Fruit fly (Drosophila melanogaster) whole organism, embryonic: ENCODE data around the gene kibra.

Experiments
- Atf-2 ChIP-seq: fragments of 200-800 bp; sonication (Bioruptor generic); optimal IDR thresholded peaks from 2 replicates; lab custom pipeline; 2016; ENCODE audit warnings: missing biosample characterization, missing genetic modification characterization
- CG10654 ChIP-seq: fragments of 200-800 bp; sonication (Bioruptor generic); optimal IDR thresholded peaks from 2 replicates; lab custom pipeline; 2016; ENCODE audit warnings: missing biosample characterization, missing genetic modification characterization
- CG14710 ChIP-seq: fragments of 200-800 bp; sonication (Bioruptor generic); optimal IDR thresholded peaks from 3 replicates; lab custom pipeline; 2019; ENCODE audit warnings: missing biosample characterization, mild to moderate bottlenecking, missing genetic modification characterization, moderate library complexity
- CG1529 ChIP-seq: fragments of 200-800 bp; sonication (Bioruptor generic); optimal IDR thresholded peaks from 3 replicates; lab custom pipeline; 2018; ENCODE audit warnings: missing biosample characterization, missing genetic modification characterization
- CG1647 ChIP-seq: fragments of 200-800 bp; sonication (Bioruptor generic); optimal IDR thresholded peaks from 3 replicates; lab custom pipeline; 2016; ENCODE audit warnings: missing biosample characterization, missing genetic modification characterization
- CG17328 ChIP-seq: fragments of 200-800 bp; sonication (Bioruptor generic); IDR thresholded peaks from 2 replicates; pipeline ENCODE4 v1.3.6; 2022; ENCODE audit warnings: missing biosample characterization, missing genetic modification characterization
- CG18476 ChIP-seq: fragments of 200-800 bp; sonication (Bioruptor generic); optimal IDR thresholded peaks from 2 replicates; lab custom pipeline; 2016; ENCODE audit warnings: missing biosample characterization, mild to moderate bottlenecking, missing genetic modification characterization
- CG2678 ChIP-seq: fragments of 200-800 bp; sonication (Bioruptor generic); optimal IDR thresholded peaks from 3 replicates; lab custom pipeline; 2019; ENCODE audit warnings: missing biosample characterization, mild to moderate bottlenecking, missing genetic modification characterization, moderate library complexity
- CG2712 ChIP-seq: fragments of 200-800 bp; optimal IDR thresholded peaks from 3 replicates; lab custom pipeline; 2019; ENCODE audit warnings: missing biosample characterization, mild to moderate bottlenecking, missing genetic modification characterization, moderate library complexity
- CG30403 ChIP-seq: fragments of 200-800 bp; sonication (Bioruptor generic); optimal IDR thresholded peaks from 3 replicates; lab custom pipeline; 2016; ENCODE audit warnings: missing biosample characterization, missing genetic modification characterization
- CG3065 ChIP-seq: fragments of 200-800 bp; sonication (Bioruptor generic); optimal IDR thresholded peaks from 2 replicates; lab custom pipeline; 2016; ENCODE audit warnings: missing biosample characterization, missing genetic modification characterization
- CG3726 ChIP-seq: fragments of 200-800 bp; sonication (Bioruptor generic); IDR thresholded peaks from 3 replicates; pipeline ENCODE4, ENCODE4 v1.3.6; 2022; ENCODE audit warnings: missing biosample characterization, missing genetic modification characterization
- CG7839 ChIP-seq: fragments of 200-800 bp; sonication (Bioruptor generic); optimal IDR thresholded peaks from 3 replicates; lab custom pipeline; 2018; ENCODE audit warnings: missing biosample characterization, mild to moderate bottlenecking, missing genetic modification characterization, moderate library complexity
- CG8281 ChIP-seq: fragments of 200-800 bp; sonication (Bioruptor generic); optimal IDR thresholded peaks from 2 replicates; lab custom pipeline; 2018; ENCODE audit warnings: missing biosample characterization, mild to moderate bottlenecking, missing genetic modification characterization, moderate library complexity
- CG8359 ChIP-seq: fragments of 200-800 bp; sonication (Bioruptor generic); optimal IDR thresholded peaks from 2 replicates; lab custom pipeline; 2017; ENCODE audit warnings: missing biosample characterization, mild to moderate bottlenecking, missing genetic modification characterization, borderline replicate concordance
- CG9797 ChIP-seq: fragments of 200-800 bp; sonication (Bioruptor generic); optimal IDR thresholded peaks from 3 replicates; lab custom pipeline; 2018; ENCODE audit warnings: missing biosample characterization, mild to moderate bottlenecking, missing genetic modification characterization
- Camta ChIP-seq: fragments of 200-800 bp; sonication (Bioruptor generic); optimal IDR thresholded peaks from 2 replicates; lab custom pipeline; 2016; ENCODE audit warnings: missing biosample characterization, missing genetic modification characterization
- D19A ChIP-seq: fragments of 200-800 bp; optimal IDR thresholded peaks from 3 replicates; lab custom pipeline; 2019; ENCODE audit warnings: missing biosample characterization, mild to moderate bottlenecking, missing genetic modification characterization, moderate library complexity
- Deaf1 ChIP-seq: fragments of 200-800 bp; optimal IDR thresholded peaks from 3 replicates; lab custom pipeline; 2019; ENCODE audit warnings: missing biosample characterization, mild to moderate bottlenecking, missing genetic modification characterization, moderate library complexity
- Fer2 ChIP-seq: fragments of 200-800 bp; sonication (Bioruptor generic); optimal IDR thresholded peaks from 2 replicates; lab custom pipeline; 2018; ENCODE audit warnings: missing biosample characterization, mild to moderate bottlenecking, missing genetic modification characterization, moderate library complexity
- NC2β ChIP-seq: fragments of 200-800 bp; sonication (Bioruptor generic); optimal IDR thresholded peaks from 2 replicates; lab custom pipeline; 2016; ENCODE audit warnings: missing biosample characterization, missing genetic modification characterization
- Ravus ChIP-seq: fragments of 200-800 bp; sonication (Bioruptor generic); IDR thresholded peaks from 2 replicates; pipeline ENCODE4 v1.3.6; 2022; ENCODE audit warnings: missing biosample characterization, missing genetic modification characterization
- Side ChIP-seq: fragments of 200-800 bp; sonication (Bioruptor generic); optimal IDR thresholded peaks from 2 replicates; lab custom pipeline; 2016; ENCODE audit warnings: missing biosample characterization, missing genetic modification characterization
- al ChIP-seq: fragments of 200-800 bp; sonication (Bioruptor generic); IDR thresholded peaks from 2 replicates; pipeline ENCODE4 v1.3.6; 2022; ENCODE audit warnings: missing biosample characterization, missing genetic modification characterization
- bcd ChIP-seq: fragments of 200-800 bp; sonication (Bioruptor generic); optimal IDR thresholded peaks from 2 replicates; lab custom pipeline; 2017; ENCODE audit warnings: missing biosample characterization, mild to moderate bottlenecking, missing genetic modification characterization
- dati ChIP-seq: fragments of 200-800 bp; sonication (Bioruptor generic); IDR thresholded peaks from 2 replicates; pipeline ENCODE4 v1.3.6; 2022; ENCODE audit warnings: missing biosample characterization, missing genetic modification characterization
- dmrt99B ChIP-seq: fragments of 200-800 bp; sonication (Bioruptor generic); optimal IDR thresholded peaks from 2 replicates; lab custom pipeline; 2018; ENCODE audit warnings: missing biosample characterization, mild to moderate bottlenecking, missing genetic modification characterization, moderate library complexity
- eve ChIP-seq, 2 experiments: fragments of >200 bp; optimal IDR thresholded peaks; 2 replicates each; lab custom pipeline; 2017; ENCODE audit warnings: missing biosample characterization in 2 of 2, missing genetic modification characterization in 2 of 2
- fd102C ChIP-seq: fragments of 200-800 bp; sonication (Bioruptor generic); optimal IDR thresholded peaks from 2 replicates; lab custom pipeline; 2018; ENCODE audit warnings: missing biosample characterization, mild to moderate bottlenecking, missing genetic modification characterization, moderate library complexity
- fd96Cb ChIP-seq: fragments of 200-800 bp; sonication (Bioruptor generic); optimal IDR thresholded peaks from 2 replicates; lab custom pipeline; 2018; ENCODE audit warnings: missing biosample characterization, mild to moderate bottlenecking, missing genetic modification characterization, moderate library complexity
- grn ChIP-seq: fragments of 200-800 bp; sonication (Bioruptor generic); optimal IDR thresholded peaks from 3 replicates; lab custom pipeline; 2017; ENCODE audit warnings: missing biosample characterization, missing genetic modification characterization
- gro ChIP-seq: fragments of 200-800 bp; sonication (Bioruptor generic); optimal IDR thresholded peaks from 2 replicates; lab custom pipeline; 2016; ENCODE audit warnings: missing biosample characterization, missing genetic modification characterization
- gsb-n ChIP-seq: fragments of 200-800 bp; sonication (Bioruptor generic); optimal IDR thresholded peaks from 3 replicates; lab custom pipeline; 2018; ENCODE audit warnings: missing biosample characterization, mild to moderate bottlenecking, missing genetic modification characterization
- gt ChIP-seq: fragments of 200-800 bp; sonication (Bioruptor generic); IDR thresholded peaks from 2 replicates; pipeline ENCODE4 v1.3.6; 2022; ENCODE audit warnings: missing biosample characterization, missing genetic modification characterization
- hkb ChIP-seq, 2 experiments: fragments of 200-800 bp in 1 of 2; fragments of >200 bp in 1 of 2; sonication (Bioruptor generic) in 1 of 2; IDR thresholded peaks in 1 of 2; optimal IDR thresholded peaks in 1 of 2; 2 replicates each; pipeline versions ENCODE4 v1.3.6 to Lab custom; 2017 to 2022; ENCODE audit warnings: missing biosample characterization in 1 of 2, missing genetic modification characterization in 1 of 2
- jigr1 ChIP-seq: fragments of 200-800 bp; sonication (Bioruptor generic); IDR thresholded peaks from 3 replicates; pipeline ENCODE4 v1.3.6; 2022; ENCODE audit warnings: missing biosample characterization, missing genetic modification characterization
- pan ChIP-seq, 4 experiments: fragments of >200 bp in 3 of 4; fragments of 200-800 bp in 1 of 4; sonication (Bioruptor generic) in 1 of 4; optimal IDR thresholded peaks in 3 of 4; IDR thresholded peaks in 1 of 4; 2 replicates each; pipeline versions ENCODE4 v1.3.6 to Lab custom; 2017 to 2022; ENCODE audit warnings: missing biosample characterization in 2 of 4, missing genetic modification characterization in 2 of 4, mixed read lengths in 1 of 4
- pum ChIP-seq: fragments of 200-800 bp; sonication (Bioruptor generic); optimal IDR thresholded peaks from 2 replicates; lab custom pipeline; 2016; ENCODE audit warnings: missing biosample characterization, missing genetic modification characterization
- repo ChIP-seq: fragments of 200-800 bp; sonication (Bioruptor generic); optimal IDR thresholded peaks from 2 replicates; lab custom pipeline; 2016; ENCODE audit warnings: missing biosample characterization, missing genetic modification characterization
- sd ChIP-seq: fragments of 200-800 bp; sonication (Bioruptor generic); optimal IDR thresholded peaks from 3 replicates; lab custom pipeline; 2018; ENCODE audit warnings: missing biosample characterization, mild to moderate bottlenecking, missing genetic modification characterization, moderate library complexity
- shn ChIP-seq: fragments of 200-800 bp; sonication (Bioruptor generic); optimal IDR thresholded peaks from 3 replicates; lab custom pipeline; 2016; ENCODE audit warnings: missing biosample characterization, missing genetic modification characterization
- sisA ChIP-seq: fragments of 200-800 bp; sonication (Bioruptor generic); IDR thresholded peaks from 2 replicates; pipeline ENCODE4 v1.3.6; 2022; ENCODE audit warnings: missing biosample characterization, missing genetic modification characterization
- slp2 ChIP-seq: fragments of 200-800 bp; sonication (Bioruptor generic); optimal IDR thresholded peaks from 2 replicates; lab custom pipeline; 2016; ENCODE audit warnings: missing biosample characterization, missing genetic modification characterization
- stwl ChIP-seq: fragments of 200-800 bp; sonication (Bioruptor generic); optimal IDR thresholded peaks from 3 replicates; lab custom pipeline; 2018; ENCODE audit warnings: missing biosample characterization, mild to moderate bottlenecking, missing genetic modification characterization, moderate library complexity
- tgo ChIP-seq: fragments of 200-800 bp; sonication (Bioruptor generic); IDR thresholded peaks from 3 replicates; pipeline ENCODE4 v1.3.6; 2022; ENCODE audit warnings: missing biosample characterization, missing genetic modification characterization
- wor ChIP-seq: fragments of 200-800 bp; sonication (Bioruptor generic); IDR thresholded peaks from 2 replicates; pipeline ENCODE4 v1.3.6; 2022; ENCODE audit warnings: missing biosample characterization, missing genetic modification characterization
- zfh1 ChIP-seq: fragments of 200-800 bp; sonication (Bioruptor generic); IDR thresholded peaks from 3 replicates; pipeline ENCODE4 v1.3.6; 2022; ENCODE audit warnings: missing biosample characterization, missing genetic modification characterization

kibra gene

DNA sequence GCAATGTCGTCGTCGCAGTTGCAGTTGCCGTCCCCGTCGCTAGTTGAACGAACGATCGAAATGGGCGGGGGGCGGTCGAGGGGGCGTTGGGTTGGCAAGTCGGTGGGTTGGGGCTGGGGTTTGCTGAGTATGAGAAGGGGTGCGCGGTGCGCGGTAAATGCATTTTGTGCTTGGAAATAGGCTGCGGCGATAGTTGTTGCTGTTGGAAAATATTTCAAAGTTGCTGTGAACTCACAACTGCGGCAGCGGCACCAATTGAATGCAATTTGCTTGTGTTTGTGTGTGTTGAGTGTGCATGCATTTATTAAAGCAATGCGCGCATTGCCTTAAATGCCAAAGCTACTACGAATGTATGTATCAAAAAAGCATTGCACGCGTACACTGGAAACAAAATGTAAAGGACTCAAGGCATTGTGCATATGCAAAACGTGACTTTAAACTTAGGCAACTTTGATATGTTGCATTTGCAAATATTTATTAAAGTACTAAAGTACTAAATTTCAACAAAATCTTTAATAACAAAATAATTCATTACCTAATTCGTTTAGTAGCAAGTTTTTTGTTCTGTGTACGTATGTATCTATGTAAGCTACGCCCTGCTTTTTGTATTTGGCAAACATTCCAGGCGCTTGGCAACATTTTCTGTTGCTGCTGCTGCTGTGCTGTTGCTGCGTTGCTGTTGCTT is 9.0 kb downstream of the kibra start (continued):
- TF ChIP-seq stwl (tag; lab: Kevin White, UChicago) (no peak), CG2678 (peak; percentile 51), CG3726 (GFP tag; lab: Robert Waterston, UW) (0 out of 3 replicates have a peak, but pooled peaks have one; percentile 49), Camta (GFP tag; lab: Kevin White, UChicago) (peak; percentile 54), gsb-n (tag; lab: Kevin White, UChicago) (peak; percentile 73), CG1647 (GFP tag; lab: Kevin White, UChicago) (peak; percentile 14), sd (tag; lab: Kevin White, UChicago) (peak; percentile 77), D19A (tag; lab: Kevin White, UChicago) (peak; percentile 43), jigr1 (0 out of 3 replicates have a peak, but pooled peaks have one; percentile 26), pum (peak; percentile 26), zfh1 (GFP tag; lab: Robert Waterston, UW) (peak; percentile 52; the same call in 1 of the 3 replicates), wor (GFP tag; lab: Robert Waterston, UW) (no peak), gro (GFP tag; lab: Kevin White, UChicago) (no peak), Atf-2 (peak; percentile 43), slp2 (GFP tag; lab: Kevin White, UChicago) (peak; percentile 15), Fer2 (tag; lab: Kevin White, UChicago) (no peak), al (no peak), Side (no peak), dmrt99B (tag; lab: Kevin White, UChicago) (peak; percentile 63), eve (GFP tag; optimal IDR thresholded peaks at IDR 0.05; lab: Kevin White, UChicago) (peak in 1 of 2 experiments; percentile 78), grn (GFP tag; lab: Kevin White, UChicago) (no peak), CG7839 (tag; lab: Kevin White, UChicago) (peak; percentile 69), CG1529 (peak; percentile 36), tgo (GFP tag; lab: Robert Waterston, UW) (no peak), dati (GFP tag; lab: Robert Waterston, UW) (peak; percentile 22; the same call in 1 of the 2 replicates), repo (no peak), CG17328 (GFP tag; lab: Robert Waterston, UW) (0 out of 2 replicates have a peak, but pooled peaks have one; percentile 34), CG3065 (GFP tag; lab: Kevin White, UChicago) (no peak), sisA (GFP tag; lab: Robert Waterston, UW) (peak; percentile 63), CG30403 (GFP tag; lab: Kevin White, UChicago) (peak; percentile 14), CG2712 (tag; lab: Kevin White, UChicago) (peak; percentile 61), fd96Cb (peak; percentile 57)

DNA sequence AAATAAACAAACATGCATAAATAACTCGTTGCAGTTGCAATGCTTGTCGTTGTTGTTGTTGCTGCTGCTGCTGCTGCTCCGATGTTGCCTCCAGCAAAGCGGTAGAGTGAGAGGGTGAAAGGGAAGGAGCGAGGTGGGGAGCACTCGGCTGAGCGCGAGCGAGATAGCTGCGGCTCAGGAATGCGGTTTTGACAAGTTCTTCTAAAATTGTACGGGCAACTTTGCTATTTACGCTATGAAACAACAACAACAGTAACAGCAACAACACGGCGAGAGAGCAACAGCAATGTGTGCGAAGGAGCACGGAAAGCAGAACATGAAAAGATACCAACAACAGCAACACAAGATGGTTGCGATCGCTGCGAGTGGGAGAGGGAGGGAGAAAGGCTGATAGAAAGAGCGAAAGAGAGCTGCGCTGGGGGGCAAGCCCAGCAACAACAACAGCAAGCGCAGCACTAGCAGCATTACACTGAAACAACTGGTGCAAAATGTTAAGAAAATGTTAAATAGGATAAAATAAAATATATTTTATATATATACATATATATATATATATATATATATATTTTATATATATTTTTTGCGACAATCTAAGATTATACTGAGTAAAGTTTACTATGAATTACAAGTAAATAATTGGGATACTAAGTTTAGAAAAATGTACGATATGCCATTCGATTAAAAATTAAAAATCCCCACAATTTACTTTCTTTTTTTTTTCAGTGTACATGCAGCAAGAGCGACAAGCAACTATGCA is 9.7 kb downstream of the kibra start:
- TF ChIP-seq gro (GFP tag; lab: Kevin White, UChicago) = no peak
- peak; percentile 63 for TF ChIP-seq NC2β (GFP tag; lab: Kevin White, UChicago)
- TF ChIP-seq shn (GFP tag; lab: Kevin White, UChicago) = peak; percentile 30
- peak; percentile 27 for TF ChIP-seq CG9797 (GFP tag; lab: Kevin White, UChicago)
- peak; percentile 80 for TF ChIP-seq CG18476 (GFP tag; lab: Kevin White, UChicago)
- no peak for TF ChIP-seq hkb (optimal IDR thresholded peaks at IDR 0.05; lab: Kevin White, UChicago)
- peak; percentile 71 for TF ChIP-seq hkb (GFP tag; IDR thresholded peaks at IDR 0.05; lab: Robert Waterston, UW)
- TF ChIP-seq Deaf1 (tag; lab: Kevin White, UChicago) = peak; percentile 54
- peak; percentile 66 for TF ChIP-seq bcd (GFP tag; lab: Kevin White, UChicago)
- TF ChIP-seq CG8359 = peak; percentile 80
- no peak for TF ChIP-seq gt (GFP tag; lab: Robert Waterston, UW)
- peak; percentile 94 for TF ChIP-seq CG14710
- TF ChIP-seq CG10654 (GFP tag; lab: Kevin White, UChicago) = peak; percentile 79
- TF ChIP-seq pan (optimal IDR thresholded peaks at IDR 0.05; lab: Kevin White, UChicago) = no peak
- peak in 1 of 2 experiments; percentile 49 for TF ChIP-seq pan (GFP tag; optimal IDR thresholded peaks at IDR 0.05 in 1 of 2, IDR thresholded peaks at IDR 0.05 in 1 of 2)
- peak; percentile 73 for TF ChIP-seq fd102C (GFP tag; lab: Kevin White, UChicago)
- peak; percentile 34 for TF ChIP-seq CG8281
- no peak for TF ChIP-seq Ravus
- TF ChIP-seq sd (tag; lab: Kevin White, UChicago) = peak; percentile 100
